Fruit fly (Drosophila melanogaster): ENCODE results near the gene CG17896.
A peak's percentile ranks its signal among the peaks of the same experiment; 100 is the strongest.

The CG17896 gene

dm6 chrX:493445-494190, at the start of gene CG17896:
Gene CG17896, minus strand, starts transcription at chrX:493495.
- TF ChIP-seq CTCF (optimal IDR thresholded peaks at IDR 0.05) (no peak), CG8478 (optimal IDR thresholded peaks at IDR 0.05) (no peak)

- TF ChIP-seq CG8478 (optimal IDR thresholded peaks at IDR 0.05) = no peak
- TF ChIP-seq CTCF (optimal IDR thresholded peaks at IDR 0.05) = no peak
Observed at dm6 chrX:542069-542468, 48.8 kb upstream of the CG17896 start.

- no peak for TF ChIP-seq CG8478 (optimal IDR thresholded peaks at IDR 0.05)
- peak; percentile 87 to 95 for TF ChIP-seq CTCF (optimal IDR thresholded peaks at IDR 0.05)
Observed at dm6 chrX:529724-530603, 36.7 kb upstream of the CG17896 start, which contains the start of the genes CG4293 and Appl. Gene CG4293, minus strand, starts transcription at chrX:530291. Gene Appl, plus strand, starts transcription at chrX:530501.

- TF ChIP-seq CG8478 (optimal IDR thresholded peaks at IDR 0.05) = no peak
- no peak for TF ChIP-seq CTCF (optimal IDR thresholded peaks at IDR 0.05)
Observed at dm6 chrX:526479-527071, 33.3 kb upstream of the CG17896 start.

dm6 chrX:525610-526009, 32.3 kb upstream of the CG17896 start:
- TF ChIP-seq CG8478 (optimal IDR thresholded peaks at IDR 0.05) (no peak), CTCF (optimal IDR thresholded peaks at IDR 0.05) (no peak)

dm6 chrX:524331-524730, 31.0 kb upstream of the CG17896 start:
- TF ChIP-seq CTCF (optimal IDR thresholded peaks at IDR 0.05) (no peak), CG8478 (optimal IDR thresholded peaks at IDR 0.05) (no peak)

- TF ChIP-seq CG8478 (optimal IDR thresholded peaks at IDR 0.05) (no peak), CTCF (optimal IDR thresholded peaks at IDR 0.05) (no peak)
Observed at dm6 chrX:523179-523851, 30.0 kb upstream of the CG17896 start, which contains the start of gene elav. Gene elav, minus strand, starts transcription at chrX:523226.

dm6 chrX:522357-523043, 29.2 kb upstream of the CG17896 start:
- TF ChIP-seq CG8478 (optimal IDR thresholded peaks at IDR 0.05) = no peak
- TF ChIP-seq CTCF (optimal IDR thresholded peaks at IDR 0.05) = no peak

dm6 chrX:521683-522082, 28.4 kb upstream of the CG17896 start:
- TF ChIP-seq CTCF (optimal IDR thresholded peaks at IDR 0.05) (no peak), CG8478 (optimal IDR thresholded peaks at IDR 0.05) (no peak)

dm6 chrX:520215-520861, 27.0 kb upstream of the CG17896 start:
- no peak for TF ChIP-seq CTCF (optimal IDR thresholded peaks at IDR 0.05)
- no peak for TF ChIP-seq CG8478 (optimal IDR thresholded peaks at IDR 0.05)

dm6 chrX:518858-519257, 25.6 kb upstream of the CG17896 start:
- TF ChIP-seq CTCF (optimal IDR thresholded peaks at IDR 0.05) (no peak), CG8478 (optimal IDR thresholded peaks at IDR 0.05) (no peak)

dm6 chrX:515676-516075, 22.4 kb upstream of the CG17896 start:
- TF ChIP-seq CTCF (optimal IDR thresholded peaks at IDR 0.05) (no peak), CG8478 (optimal IDR thresholded peaks at IDR 0.05) (no peak)

dm6 chrX:512527-512926, 19.2 kb upstream of the CG17896 start:
- TF ChIP-seq CTCF (optimal IDR thresholded peaks at IDR 0.05) (no peak), CG8478 (optimal IDR thresholded peaks at IDR 0.05) (no peak)

- TF ChIP-seq CTCF (optimal IDR thresholded peaks at IDR 0.05) (no peak), CG8478 (optimal IDR thresholded peaks at IDR 0.05) (no peak)
Observed at dm6 chrX:510528-510927, 17.2 kb upstream of the CG17896 start.
